Worm (Caenorhabditis elegans): ENCODE data around the gene Y25C1A.2.
"Not testable (repeated sequence)": the region's sequence is repeated elsewhere in the genome, so short reads cannot be mapped to it uniquely, and the experiment has no call there.

ce11 chrII:3126741-3127140 is 14.3 kb downstream of the Y25C1A.2 start, which contains the start of gene ins-31:
- not testable (repeated sequence) for TF ChIP-seq mdl-1 (tag; optimal IDR thresholded peaks at IDR 0.05); pqm-1 (tag; optimal IDR thresholded peaks at IDR 0.05); lin-15B (tag; optimal IDR thresholded peaks at IDR 0.05); nhr-25 (tag; optimal IDR thresholded peaks at IDR 0.05; ENCODE audit: borderline replicate concordance, insufficient read depth); dve-1 (tag; optimal IDR thresholded peaks at IDR 0.05; ENCODE audit: insufficient read depth); T26A8.4 (GFP tag; IDR thresholded peaks at IDR 0.05); pha-4 (GFP tag; IDR thresholded peaks at IDR 0.05); pha-4 (tag; optimal IDR thresholded peaks at IDR 0.05); nhr-11 (tag; optimal IDR thresholded peaks at IDR 0.05); unc-130 (GFP tag; optimal IDR thresholded peaks at IDR 0.05); R02D3.7 (tag; optimal IDR thresholded peaks at IDR 0.05); egl-27 (tag; optimal IDR thresholded peaks at IDR 0.05)
